Worm (Caenorhabditis elegans) whole organism, young adult: Measurements from ENCODE around the gene C49C8.2.

Experiments
- F33H1.4 ChIP-seq: fragments of 200-800 bp; sonication (Bioruptor generic); IDR thresholded peaks from 2 replicates; pipeline ENCODE4 v1.3.6; 2022; ENCODE audit warnings: missing genetic modification reagents, missing genetic modification characterization, missing compliant biosample characterization
- F55B11.4 ChIP-seq: sonication (generic microtip); optimal IDR thresholded peaks from 2 replicates; lab custom pipeline; 2016; ENCODE audit warnings: missing compliant biosample characterization, missing genetic modification characterization, borderline replicate concordance; ENCODE audit not compliant: insufficient read depth
- K12H6.12 ChIP-seq: fragments of 200-800 bp; sonication (Bioruptor generic); optimal IDR thresholded peaks from 2 replicates; lab custom pipeline; 2018; ENCODE audit warnings: mild to moderate bottlenecking, missing genetic modification characterization, missing compliant biosample characterization
- Y67H2A.10 ChIP-seq: fragments of 200-800 bp; sonication (Bioruptor generic); conservative IDR thresholded peaks from 2 replicates; pipeline ENCODE4 v1.3.6; 2022; ENCODE audit warnings: missing genetic modification reagents, missing genetic modification characterization, missing compliant biosample characterization
- ama-1 ChIP-seq, 3 experiments: fragments of 150-350 bp in 1 of 3; sonication (generic microtip) in 2 of 3; optimal IDR thresholded peaks; 2 replicates each; lab custom pipeline; 2014 to 2018; ENCODE audit warnings: missing biosample characterization in 2 of 3, missing genetic modification characterization in 2 of 3, missing genetic modification reagents in 2 of 3
- aptf-3 ChIP-seq: fragments of 200-800 bp; sonication (Bioruptor generic); IDR thresholded peaks from 2 replicates; pipeline ENCODE4 v1.3.6; 2022; ENCODE audit warnings: missing genetic modification characterization, missing compliant biosample characterization
- atf-7 ChIP-seq: sonication (generic microtip); optimal IDR thresholded peaks from 2 replicates; lab custom pipeline; 2017; ENCODE audit warnings: mild to moderate bottlenecking, missing genetic modification characterization, missing compliant biosample characterization
- ccch-3 ChIP-seq: fragments of 200-800 bp; sonication (Bioruptor generic); optimal IDR thresholded peaks from 2 replicates; lab custom pipeline; 2018; ENCODE audit warnings: mild to moderate bottlenecking, missing genetic modification characterization, missing compliant biosample characterization
- cebp-1 ChIP-seq, 2 experiments: fragments of 200-800 bp in 1 of 2; sonication (Bioruptor generic) in 1 of 2; sonication (generic microtip) in 1 of 2; IDR thresholded peaks in 1 of 2; optimal IDR thresholded peaks in 1 of 2; 2 replicates each; pipeline versions ENCODE4 v1.3.6 to Lab custom; 2017 to 2022; ENCODE audit warnings: missing compliant biosample characterization in 2 of 2, missing genetic modification characterization in 2 of 2, mild to moderate bottlenecking in 1 of 2, missing genetic modification reagents in 1 of 2, moderate library complexity in 1 of 2
- ceh-58 ChIP-seq: fragments of 200-800 bp; sonication (Bioruptor generic); IDR thresholded peaks from 2 replicates; pipeline ENCODE4 v1.3.6; 2022; ENCODE audit warnings: missing genetic modification characterization, missing compliant biosample characterization
- chd-7 ChIP-seq: sonication (generic microtip); optimal IDR thresholded peaks from 2 replicates; lab custom pipeline; 2016; ENCODE audit warnings: mild to moderate bottlenecking, missing genetic modification characterization, moderate library complexity, missing compliant biosample characterization
- die-1 ChIP-seq: sonication (generic microtip); optimal IDR thresholded peaks from 2 replicates; lab custom pipeline; 2016; ENCODE audit warnings: missing genotype, mild to moderate bottlenecking, missing genetic modification characterization, missing compliant biosample characterization
- dox-1 ChIP-seq: fragments of 200-800 bp; sonication (Bioruptor generic); IDR thresholded peaks from 2 replicates; pipeline ENCODE4 v1.3.6; 2022; ENCODE audit warnings: missing genetic modification reagents, missing genetic modification characterization, missing compliant biosample characterization
- ets-4 ChIP-seq: fragments of 200-800 bp; sonication (Bioruptor generic); optimal IDR thresholded peaks from 2 replicates; lab custom pipeline; 2018; ENCODE audit warnings: mild to moderate bottlenecking, missing genetic modification characterization, missing compliant biosample characterization
- gei-17 ChIP-seq: fragments of 200-800 bp; sonication (Bioruptor generic); optimal IDR thresholded peaks from 2 replicates; lab custom pipeline; 2018; ENCODE audit warnings: mild to moderate bottlenecking, missing genetic modification characterization, missing compliant biosample characterization
- let-607 ChIP-seq, 2 experiments: fragments of 200-800 bp in 1 of 2; sonication (Bioruptor generic) in 1 of 2; sonication (generic microtip) in 1 of 2; optimal IDR thresholded peaks; 2 replicates each; lab custom pipeline; 2016 to 2018; ENCODE audit warnings: mild to moderate bottlenecking in 2 of 2, missing compliant biosample characterization in 2 of 2, missing genetic modification characterization in 2 of 2, moderate library complexity in 2 of 2, missing genotype in 1 of 2
- lin-35 ChIP-seq, 3 experiments: fragments of 150-350 bp in 2 of 3; sonication (generic microtip) in 1 of 3; optimal IDR thresholded peaks; 2 replicates each; lab custom pipeline; 2014 to 2018; ENCODE audit warnings: missing biosample characterization in 3 of 3, missing genetic modification characterization in 3 of 3, missing genetic modification reagents in 3 of 3
- lsl-1 ChIP-seq: fragments of 200-800 bp; sonication (Bioruptor generic); optimal IDR thresholded peaks from 2 replicates; lab custom pipeline; 2018; ENCODE audit warnings: mild to moderate bottlenecking, missing genetic modification characterization, moderate library complexity, missing compliant biosample characterization
- madf-10 ChIP-seq: sonication (generic microtip); optimal IDR thresholded peaks from 2 replicates; lab custom pipeline; 2016; ENCODE audit warnings: mild to moderate bottlenecking, missing genetic modification characterization, missing compliant biosample characterization
- madf-3 ChIP-seq: fragments of 200-800 bp; sonication (Bioruptor generic); IDR thresholded peaks from 2 replicates; pipeline ENCODE4 v1.3.6; 2022; ENCODE audit warnings: missing genetic modification reagents, missing genetic modification characterization, missing compliant biosample characterization
- madf-6 ChIP-seq: fragments of 200-800 bp; sonication (Bioruptor generic); IDR thresholded peaks from 2 replicates; pipeline ENCODE4 v1.3.6; 2022; ENCODE audit warnings: missing genetic modification reagents, missing genetic modification characterization, missing compliant biosample characterization
- nhr-80 ChIP-seq: sonication (generic microtip); optimal IDR thresholded peaks from 2 replicates; lab custom pipeline; 2016; ENCODE audit warnings: missing genetic modification characterization, missing compliant biosample characterization
- nhr-90 ChIP-seq: sonication (generic microtip); optimal IDR thresholded peaks from 2 replicates; lab custom pipeline; 2016; ENCODE audit warnings: missing genotype, mild to moderate bottlenecking, missing genetic modification characterization, missing compliant biosample characterization
- pbrm-1 ChIP-seq: fragments of 200-800 bp; sonication (Bioruptor generic); IDR thresholded peaks from 2 replicates; pipeline ENCODE4 v1.3.6; 2022; ENCODE audit warnings: missing genetic modification reagents, missing genetic modification characterization, missing compliant biosample characterization
- snpc-4 ChIP-seq, 5 experiments: fragments of 150-350 bp in 1 of 5; sonication (generic microtip) in 4 of 5; optimal IDR thresholded peaks; 2 replicates each; lab custom pipeline; 2014 to 2018; ENCODE audit warnings: missing genetic modification characterization in 5 of 5, missing biosample characterization in 3 of 5, antibody characterized with exemption in 2 of 5, mild to moderate bottlenecking in 2 of 5, missing compliant biosample characterization in 2 of 5, missing genotype in 2 of 5, moderate library complexity in 2 of 5, missing genetic modification reagents in 1 of 5
- unc-130 ChIP-seq: sonication (generic microtip); optimal IDR thresholded peaks from 2 replicates; lab custom pipeline; 2016; ENCODE audit warnings: missing genetic modification reagents, missing genetic modification characterization, missing compliant biosample characterization
- ztf-28 ChIP-seq: fragments of 200-800 bp; sonication (Bioruptor generic); IDR thresholded peaks from 2 replicates; pipeline ENCODE4 v1.3.6; 2022; ENCODE audit warnings: missing genetic modification reagents, missing genetic modification characterization, missing compliant biosample characterization
- ztf-3 ChIP-seq: fragments of 200-800 bp; sonication (Bioruptor generic); optimal IDR thresholded peaks from 2 replicates; lab custom pipeline; 2018; ENCODE audit warnings: mild to moderate bottlenecking, missing genetic modification characterization, missing compliant biosample characterization

Gene C49C8.2

DNA sequence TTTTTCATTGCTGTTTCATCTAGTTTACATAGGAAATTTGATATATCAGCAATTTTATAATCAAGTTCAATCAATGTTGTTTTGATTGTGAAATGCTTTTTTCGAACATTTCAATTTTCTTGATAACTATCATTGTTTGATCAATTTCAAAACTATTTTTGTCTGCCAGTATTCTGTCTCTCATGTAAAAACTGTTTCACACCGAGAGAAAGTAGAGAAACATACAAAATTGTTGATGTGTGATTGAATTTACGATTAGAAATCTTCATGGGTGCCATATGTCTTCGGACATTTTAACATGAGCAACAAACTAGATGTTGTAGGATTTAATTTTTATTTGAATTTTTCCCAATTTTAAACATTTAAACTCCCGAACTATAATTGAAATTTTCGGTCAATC, at the start of gene C49C8.2:
Gene C49C8.2 (plus strand): TSS at position 393 of the 400 bp plus-strand sequence.
- TF ChIP-seq dox-1 (GFP tag; lab: Robert Waterston, UW) (no peak), nhr-80 (tag; lab: Kevin White, UChicago) (peak; percentile 34)

ce11 chrIV:8602877-8603276, 48.0 kb upstream of the C49C8.2 start, which contains the start of gene Y59H11AR.10:
TSS of gene Y59H11AR.10 (plus strand) at chrIV:8603177.
- TF ChIP-seq aptf-3 (GFP tag; lab: Robert Waterston, UW) (no peak), F55B11.4 (tag; lab: Kevin White, UChicago) (no peak), ccch-3 (GFP tag; lab: Kevin White, UChicago) (no peak), unc-130 (no peak), lin-35 (GFP tag; optimal IDR thresholded peaks at IDR 0.05; lab: Kevin White, UChicago) (no peak), ama-1 (optimal IDR thresholded peaks at IDR 0.05; lab: Kevin White, UChicago) (no peak), ama-1 (GFP tag; optimal IDR thresholded peaks at IDR 0.05; lab: Kevin White, UChicago) (no peak), ets-4 (no peak), nhr-90 (tag; lab: Kevin White, UChicago) (no peak), snpc-4 (GFP tag; optimal IDR thresholded peaks at IDR 0.05; lab: Kevin White, UChicago) (no peak), snpc-4 (tag; optimal IDR thresholded peaks at IDR 0.05; lab: Kevin White, UChicago) (no peak)

DNA sequence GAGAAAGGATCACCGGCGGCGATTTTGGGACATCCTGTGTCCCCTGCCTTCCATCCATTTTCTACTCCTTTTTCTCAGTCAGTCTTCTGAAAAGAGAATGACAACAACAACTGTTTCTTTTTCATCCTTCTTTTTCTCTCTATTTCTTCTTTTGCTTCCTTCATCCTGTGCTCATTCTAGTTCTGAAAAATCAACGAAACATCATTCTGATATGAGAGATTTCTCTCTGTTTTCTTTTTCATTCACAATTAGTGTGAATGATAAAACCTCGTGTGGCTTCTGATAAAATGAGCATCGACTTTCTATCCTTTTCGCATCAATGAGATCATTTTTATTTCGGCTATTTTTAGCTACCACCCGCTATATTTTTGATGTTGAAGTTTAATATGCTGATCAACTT, 45.7 kb upstream of the C49C8.2 start:
- TF ChIP-seq chd-7 (tag; lab: Kevin White, UChicago) = no peak
- no peak for TF ChIP-seq K12H6.12 (tag; lab: Kevin White, UChicago)
- no peak for TF ChIP-seq ceh-58 (GFP tag; lab: Robert Waterston, UW)
- no peak for TF ChIP-seq atf-7
- TF ChIP-seq pbrm-1 (GFP tag; lab: Robert Waterston, UW) = no peak
- no peak for TF ChIP-seq nhr-90 (tag; lab: Kevin White, UChicago)
- TF ChIP-seq Y67H2A.10 (GFP tag; lab: Robert Waterston, UW) = no peak
- no peak for TF ChIP-seq ztf-3 (GFP tag; lab: Kevin White, UChicago)
- no peak for TF ChIP-seq madf-3 (GFP tag; lab: Robert Waterston, UW)

DNA sequence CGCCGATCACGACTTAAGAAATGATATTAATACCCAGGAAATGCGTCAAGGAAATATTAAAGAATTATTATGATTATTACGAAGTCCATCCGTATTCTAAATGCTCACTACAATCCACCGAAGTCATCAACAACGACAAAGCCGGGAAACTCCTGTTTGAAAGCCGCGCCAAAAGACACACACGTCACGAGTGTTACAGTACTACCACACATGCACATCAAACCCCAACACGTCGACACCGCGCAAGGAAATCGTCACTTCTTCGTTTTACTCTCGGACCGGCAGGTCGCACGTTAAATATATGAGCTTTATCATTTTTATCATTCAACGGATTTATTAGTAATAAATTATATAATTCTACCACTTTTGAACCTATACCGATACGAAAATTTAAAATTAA, 43.4 kb upstream of the C49C8.2 start:
- TF ChIP-seq F33H1.4 (GFP tag; lab: Robert Waterston, UW) = peak; percentile 73
- peak; percentile 54 for TF ChIP-seq lsl-1 (GFP tag; lab: Kevin White, UChicago)

ce11 chrIV:8608204-8608603, 42.7 kb upstream of the C49C8.2 start:
- TF ChIP-seq ztf-28 (GFP tag; lab: Robert Waterston, UW) = no peak
- no peak for TF ChIP-seq cebp-1 (GFP tag; IDR thresholded peaks at IDR 0.05; lab: Robert Waterston, UW)
- no peak for TF ChIP-seq cebp-1 (tag; optimal IDR thresholded peaks at IDR 0.05; lab: Kevin White, UChicago)

DNA sequence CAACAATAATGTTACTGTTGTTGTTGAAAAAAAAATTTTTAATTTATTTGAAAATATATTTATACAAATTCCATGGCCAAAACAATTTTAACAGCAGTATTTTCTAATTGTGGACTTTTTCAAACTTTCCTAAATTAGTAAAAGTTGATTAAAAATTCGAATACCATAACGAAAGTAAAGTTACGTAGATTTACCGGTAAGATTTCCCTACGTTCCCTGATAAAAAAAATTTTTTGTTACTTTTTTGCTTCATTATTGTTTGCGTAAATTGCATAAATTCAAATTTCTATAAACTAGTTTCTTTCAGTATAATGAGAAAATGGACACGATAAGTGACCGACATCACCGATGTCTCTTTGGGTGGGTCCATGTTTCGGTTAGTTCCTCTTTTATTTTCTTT, 42.0 kb upstream of the C49C8.2 start, which contains the start of gene F42A9.6:
Gene F42A9.6 (plus strand): TSS at position 301 of the 400 bp plus-strand sequence.
- TF ChIP-seq madf-3 (GFP tag; lab: Robert Waterston, UW) (no peak), die-1 (tag; lab: Kevin White, UChicago) (no peak), gei-17 (no peak), madf-10 (no peak), madf-6 (GFP tag; lab: Robert Waterston, UW) (no peak), let-607 (tag; optimal IDR thresholded peaks at IDR 0.05; lab: Kevin White, UChicago) (no peak)
